Fruit fly (Drosophila melanogaster) whole organism, larva: ENCODE data around the gene CG31855.

Experiments used
- noc ChIP-seq: fragments of 200-800 bp; sonication (Bioruptor generic); optimal IDR thresholded peaks from 3 replicates; lab custom pipeline; 2019; ENCODE audit warnings: missing biosample characterization, mild to moderate bottlenecking, missing genetic modification characterization, moderate library complexity

CG31855 gene

dm6 chr2L:13378488-13378964 lies 9.5 kb downstream of the CG31855 start, which contains the start of the genes CG9302 and beta'COP:
Gene CG9302 (minus strand): TSS chr2L:13378538.
Gene beta'COP (plus strand): TSS chr2L:13378902.
- peak; percentile 79 for TF ChIP-seq noc (tag; lab: Kevin White, UChicago)

dm6 chr2L:13382351-13383029 lies 13.5 kb downstream of the CG31855 start, which contains the start of gene loqs:
Gene loqs (plus strand): TSS chr2L:13382652.
- no peak for TF ChIP-seq noc (tag; lab: Kevin White, UChicago)

- peak; percentile 95 for TF ChIP-seq noc (tag; lab: Kevin White, UChicago)
These were observed 18.3 kb downstream of the CG31855 start, which contains the start of the genes Ing5 and CG7099 for dm6 chr2L:13387255-13387654. Gene Ing5 (minus strand): TSS chr2L:13387312. Gene CG7099 (plus strand): TSS chr2L:13387571.

- peak; percentile 83 for TF ChIP-seq noc (tag; lab: Kevin White, UChicago)
These were observed 25.9 kb downstream of the CG31855 start, which contains the start of gene RpL24 for dm6 chr2L:13394903-13395302. Gene RpL24 (minus strand): TSS chr2L:13395131.

DNA sequence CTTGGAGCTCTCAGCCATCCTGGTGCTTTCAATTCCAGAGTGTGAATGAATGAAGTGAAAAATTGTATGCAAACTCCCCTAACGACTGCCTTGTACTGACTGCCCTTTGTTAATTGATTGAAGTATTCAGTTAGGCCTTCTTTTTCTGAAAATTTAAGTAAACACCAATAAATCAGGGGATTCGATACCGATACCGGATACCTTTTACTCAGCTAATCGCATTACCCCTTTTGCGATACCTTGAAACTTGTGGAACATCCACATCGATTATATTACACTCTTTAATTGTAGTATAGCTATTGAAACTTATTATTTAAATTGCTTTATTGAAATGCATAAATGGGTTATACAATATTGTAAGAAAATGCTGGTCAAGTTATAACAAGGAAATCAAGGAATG lies 27.1 kb downstream of the CG31855 start, which contains the start of gene CG16957:
CG16957 (minus strand) TSS at position 101 of the 400 bp plus-strand sequence.
- TF ChIP-seq noc (tag; lab: Kevin White, UChicago), result no peak

- no peak for TF ChIP-seq noc (tag; lab: Kevin White, UChicago)
These were observed 28.4 kb downstream of the CG31855 start for dm6 chr2L:13397393-13397792.

dm6 chr2L:13398614-13399161 lies 29.7 kb downstream of the CG31855 start, which contains the start of the genes CG10859 and CG7110:
Gene CG10859 (minus strand): TSS chr2L:13398664.
Gene CG7110 (plus strand): TSS chr2L:13398991.
- no peak for TF ChIP-seq noc (tag; lab: Kevin White, UChicago)

DNA sequence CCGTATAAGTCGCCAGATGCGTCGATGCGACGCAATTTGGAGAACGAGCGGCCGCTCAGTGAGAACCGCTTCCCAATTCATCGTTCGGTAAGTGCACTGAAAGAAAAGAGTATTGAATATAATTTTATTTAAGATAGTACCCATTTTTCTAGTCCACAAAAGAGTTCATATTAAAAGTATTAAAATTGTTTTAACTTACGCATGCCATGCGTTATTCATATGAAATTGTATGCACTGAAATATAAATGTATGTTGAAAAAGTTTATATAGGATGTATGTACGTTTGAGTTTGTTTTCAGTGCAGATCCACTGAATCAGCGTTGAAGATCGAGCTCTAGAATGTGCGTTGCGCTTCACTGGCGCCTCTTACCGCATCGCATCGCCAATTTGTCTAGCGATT lies 30.6 kb downstream of the CG31855 start:
- TF ChIP-seq noc (tag; lab: Kevin White, UChicago), result no peak

DNA sequence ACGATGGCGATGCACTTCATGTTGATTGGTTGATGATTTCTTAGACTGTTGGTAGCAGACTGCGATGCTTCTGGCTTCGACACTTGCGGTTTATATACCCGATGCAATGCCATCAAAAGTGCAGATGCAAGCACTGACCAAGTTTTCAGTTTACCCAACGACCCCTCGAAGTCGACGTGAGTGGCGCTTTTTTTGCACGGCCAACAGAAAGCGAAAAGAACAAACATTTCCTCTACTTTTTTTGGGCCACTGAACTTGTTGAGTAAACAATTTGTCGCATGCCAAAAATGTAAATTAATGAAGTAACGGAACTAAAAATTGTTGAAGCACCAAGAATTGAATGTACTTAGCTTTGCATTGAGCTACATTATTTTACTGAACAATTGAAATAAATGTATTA lies 42.6 kb downstream of the CG31855 start, which contains the start of gene Vm34Ca:
Vm34Ca (minus strand) TSS at position 66 of the 400 bp plus-strand sequence.
- TF ChIP-seq noc (tag; lab: Kevin White, UChicago), result no peak

DNA sequence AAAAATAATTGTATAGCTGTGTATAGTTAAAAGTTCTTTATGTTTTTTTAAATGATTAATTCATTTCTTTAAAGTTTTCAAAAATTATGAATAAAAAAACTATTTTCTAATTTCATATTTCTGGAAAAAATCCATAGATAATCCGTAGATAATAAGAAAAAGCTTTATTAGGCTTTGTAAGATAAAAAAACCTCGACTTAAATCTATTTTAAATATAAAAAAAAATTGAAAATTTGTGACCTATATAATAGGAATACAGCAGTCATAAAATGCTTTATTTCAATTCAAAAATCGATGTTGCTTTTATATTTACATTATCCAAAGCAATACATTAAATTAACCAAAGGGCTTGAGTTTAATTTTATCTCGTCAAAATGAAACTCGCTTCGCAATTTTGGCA lies 43.2 kb downstream of the CG31855 start, which contains the start of gene Flad2:
Flad2 (plus strand) TSS at position 301 of the 400 bp plus-strand sequence.
- no peak for TF ChIP-seq noc (tag; lab: Kevin White, UChicago)

- TF ChIP-seq noc (tag; lab: Kevin White, UChicago), result no peak
These were observed 45.8 kb downstream of the CG31855 start, which contains the start of the genes CG16956, CG42784 and CG43850 for dm6 chr2L:13414525-13415481. Gene CG16956 (minus strand): TSS chr2L:13414575. Gene CG42784 (plus strand): TSS chr2L:13415431. Gene CG43850 (plus strand): TSS chr2L:13415431.
